Fruit fly (Drosophila melanogaster): ENCODE data around the gene CG32263.

CG32263 gene

DNA sequence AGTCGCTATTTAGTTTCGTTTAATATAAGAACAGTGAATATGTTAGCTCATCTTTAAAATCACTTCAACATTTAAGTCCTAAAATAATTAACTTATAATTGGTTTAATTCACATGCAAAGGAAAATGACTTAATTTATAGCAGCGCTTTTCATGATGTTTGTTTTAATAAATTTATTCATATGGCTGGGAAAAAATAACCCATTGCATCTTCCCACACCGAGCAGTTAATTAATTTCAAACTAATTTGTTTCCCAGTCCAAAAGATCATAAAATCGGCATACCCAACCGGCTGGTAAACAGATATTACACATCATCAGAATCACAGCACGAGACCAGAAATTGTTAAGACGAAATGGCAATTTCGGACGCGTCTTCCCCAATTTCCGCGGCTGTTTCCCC, 40.1 kb downstream of the CG32263 start (continued):
- TF ChIP-seq CG10366 (GFP tag; IDR thresholded peaks at IDR 0.05) (peak; percentile 36; the same call in 1 of the 2 replicates), Sin3A (optimal IDR thresholded peaks at IDR 0.05) (no peak), CG12104 (GFP tag; optimal IDR thresholded peaks at IDR 0.05) (no peak), lilli (GFP tag; optimal IDR thresholded peaks at IDR 0.05) (peak; percentile 66), CG17361 (GFP tag; IDR thresholded peaks at IDR 0.05) (no peak), Nf-YA (GFP tag; IDR thresholded peaks at IDR 0.05) (no peak), CG7271 (tag; optimal IDR thresholded peaks at IDR 0.05) (no peak), CG2199 (GFP tag; IDR thresholded peaks at IDR 0.05) (no peak), BtbVII (GFP tag; optimal IDR thresholded peaks at IDR 0.05) (no peak), tna (GFP tag; IDR thresholded peaks at IDR 0.05; ENCODE audit: partially characterized antibody) (no peak), ato (GFP tag; IDR thresholded peaks at IDR 0.05; ENCODE audit: partially characterized antibody) (no peak), ase (GFP tag; IDR thresholded peaks at IDR 0.05) (no peak), esg (GFP tag; conservative IDR thresholded peaks at IDR 0.05) (peak; percentile 50; the same call in 1 of the 2 replicates), ham (GFP tag; IDR thresholded peaks at IDR 0.05) (no peak), CG4404 (GFP tag; IDR thresholded peaks at IDR 0.05) (no peak), Fer3 (tag; optimal IDR thresholded peaks at IDR 0.05) (peak; percentile 46), gro (GFP tag; optimal IDR thresholded peaks at IDR 0.05) (peak; percentile 42), CG30020 (tag; optimal IDR thresholded peaks at IDR 0.05) (no peak), shn (GFP tag; optimal IDR thresholded peaks at IDR 0.05) (peak; percentile 23), Hsf (GFP tag; optimal IDR thresholded peaks at IDR 0.05) (peak; percentile 51), YL-1 (GFP tag; optimal IDR thresholded peaks at IDR 0.05) (no peak), CG5180 (GFP tag; optimal IDR thresholded peaks at IDR 0.05) (no peak), CG1603 (tag; optimal IDR thresholded peaks at IDR 0.05) (peak; percentile 4), fd64A (GFP tag; optimal IDR thresholded peaks at IDR 0.05) (no peak), Bteb2 (GFP tag; optimal IDR thresholded peaks at IDR 0.05) (peak; percentile 37), CG9817 (tag; optimal IDR thresholded peaks at IDR 0.05) (peak; percentile 50), Ptx1 (GFP tag; IDR thresholded peaks at IDR 0.05) (no peak; the same call in 1 of the 2 replicates), slou (GFP tag; optimal IDR thresholded peaks at IDR 0.05) (peak; percentile 25), CG31388 (GFP tag; optimal IDR thresholded peaks at IDR 0.05) (no peak), dimm (GFP tag; IDR thresholded peaks at IDR 0.05) (no peak), pan (optimal IDR thresholded peaks at IDR 0.05) (no peak), pan (GFP tag; optimal IDR thresholded peaks at IDR 0.05 in 1 of 2, IDR thresholded peaks at IDR 0.05 in 1 of 2) (peak in 1 of 2 experiments; percentile 25), CG32532 (GFP tag; IDR thresholded peaks at IDR 0.05) (peak; percentile 77), CG17829 (tag; optimal IDR thresholded peaks at IDR 0.05) (no peak), Mrtf (GFP tag; IDR thresholded peaks at IDR 0.05) (0 out of 3 replicates have a peak, but pooled peaks have one; percentile 12), CG9797 (GFP tag; optimal IDR thresholded peaks at IDR 0.05) (no peak), gem (tag; optimal IDR thresholded peaks at IDR 0.05) (peak; percentile 68), p53 (GFP tag; optimal IDR thresholded peaks at IDR 0.05) (no peak), ro (GFP tag; IDR thresholded peaks at IDR 0.05) (no peak), CG11085 (GFP tag; IDR thresholded peaks at IDR 0.05) (no peak), CG18619 (GFP tag; optimal IDR thresholded peaks at IDR 0.05) (peak; percentile 49), HLH54F (GFP tag; optimal IDR thresholded peaks at IDR 0.05) (peak; percentile 57), nau (GFP tag; optimal IDR thresholded peaks at IDR 0.05) (no peak), Spps (tag; optimal IDR thresholded peaks at IDR 0.05) (no peak), CG4854 (GFP tag; optimal IDR thresholded peaks at IDR 0.05) (peak; percentile 18), cg (GFP tag; optimal IDR thresholded peaks at IDR 0.05) (no peak), CG7987 (GFP tag; optimal IDR thresholded peaks at IDR 0.05) (no peak), eve (GFP tag; optimal IDR thresholded peaks at IDR 0.05) (no peak), wek (GFP tag; optimal IDR thresholded peaks at IDR 0.05) (no peak), h (optimal IDR thresholded peaks at IDR 0.05) (no peak), run (tag; optimal IDR thresholded peaks at IDR 0.05) (no peak), CG8944 (GFP tag; optimal IDR thresholded peaks at IDR 0.05) (no peak), CG15601 (tag; optimal IDR thresholded peaks at IDR 0.05) (no peak)

Measured in whole organism, embryonic.